Fruit fly (Drosophila melanogaster) whole organism, prepupa: Measurements from ENCODE around the gene CG10237.
A peak's percentile ranks its signal among the peaks of the same experiment; 100 is the strongest.

Source experiments
- CG10669 ChIP-seq: fragments of 200-800 bp; sonication (Bioruptor generic); optimal IDR thresholded peaks from 3 replicates; lab custom pipeline; 2018; ENCODE audit warnings: missing biosample characterization, mild to moderate bottlenecking, missing genetic modification characterization, moderate library complexity
- CG11294 ChIP-seq: fragments of 200-800 bp; sonication (Bioruptor generic); IDR thresholded peaks from 2 replicates; pipeline ENCODE4 v1.3.6; 2022; ENCODE audit warnings: missing biosample characterization, missing genetic modification characterization
- CG11762 ChIP-seq: fragments of 200-800 bp; sonication (Bioruptor generic); optimal IDR thresholded peaks from 3 replicates; lab custom pipeline; 2016; ENCODE audit warnings: missing biosample characterization, missing genetic modification characterization; ENCODE audit not compliant: insufficient read depth
- CG11902 ChIP-seq: fragments of 200-800 bp; sonication (Bioruptor generic); optimal IDR thresholded peaks from 3 replicates; lab custom pipeline; 2016; ENCODE audit warnings: missing biosample characterization, missing genetic modification characterization
- CG16779 ChIP-seq: fragments of 200-800 bp; sonication (Bioruptor generic); optimal IDR thresholded peaks from 3 replicates; lab custom pipeline; 2017; ENCODE audit warnings: missing biosample characterization, mild to moderate bottlenecking, missing genetic modification characterization
- CG3032 ChIP-seq: fragments of 200-800 bp; optimal IDR thresholded peaks from 2 replicates; lab custom pipeline; 2019; ENCODE audit warnings: missing biosample characterization, mild to moderate bottlenecking, missing genetic modification characterization, moderate library complexity
- CG32006 ChIP-seq: fragments of 200-800 bp; sonication (Bioruptor generic); optimal IDR thresholded peaks from 3 replicates; lab custom pipeline; 2017; ENCODE audit warnings: missing biosample characterization, mild to moderate bottlenecking, missing genetic modification characterization
- CG34406 ChIP-seq: fragments of 200-800 bp; sonication (Bioruptor generic); optimal IDR thresholded peaks from 3 replicates; lab custom pipeline; 2016; ENCODE audit warnings: missing biosample characterization, missing genetic modification characterization
- CG3919 ChIP-seq: fragments of 200-800 bp; sonication (Bioruptor generic); optimal IDR thresholded peaks from 3 replicates; lab custom pipeline; 2016; ENCODE audit warnings: missing biosample characterization, missing genetic modification characterization
- CG6163 ChIP-seq: fragments of 200-800 bp; sonication (Bioruptor generic); IDR thresholded peaks from 3 replicates; pipeline ENCODE4 v1.3.6; 2022; ENCODE audit warnings: missing biosample characterization, missing genetic modification characterization
- CG6792 ChIP-seq: fragments of 200-800 bp; sonication (Bioruptor generic); optimal IDR thresholded peaks from 3 replicates; lab custom pipeline; 2016; ENCODE audit warnings: missing biosample characterization, missing genetic modification characterization
- CG6854 ChIP-seq: fragments of 200-800 bp; sonication (Bioruptor generic); optimal IDR thresholded peaks from 2 replicates; lab custom pipeline; 2017; ENCODE audit warnings: missing biosample characterization, mild to moderate bottlenecking, missing genetic modification characterization
- CG7368 ChIP-seq: fragments of 200-800 bp; sonication (Bioruptor generic); optimal IDR thresholded peaks from 3 replicates; lab custom pipeline; 2016; ENCODE audit warnings: missing biosample characterization, missing genetic modification characterization
- CG8119 ChIP-seq: fragments of 200-800 bp; sonication (Bioruptor generic); IDR thresholded peaks from 3 replicates; pipeline ENCODE4 v1.3.6; 2022; ENCODE audit warnings: missing biosample characterization, missing genetic modification characterization
- CG8319 ChIP-seq: fragments of 200-800 bp; sonication (Bioruptor generic); optimal IDR thresholded peaks from 3 replicates; lab custom pipeline; 2016; ENCODE audit warnings: missing biosample characterization, missing genetic modification characterization
- Eip78C ChIP-seq: fragments of 200-800 bp; sonication (Bioruptor generic); peaks from one replicate; lab custom pipeline; 2016; ENCODE audit warnings: missing biosample characterization, missing genetic modification characterization
- Ets96B ChIP-seq: fragments of 200-800 bp; optimal IDR thresholded peaks from 2 replicates; lab custom pipeline; 2019; ENCODE audit warnings: missing biosample characterization, mild to moderate bottlenecking, missing genetic modification characterization, moderate library complexity
- Hr39 ChIP-seq: fragments of 200-800 bp; sonication (Bioruptor generic); optimal IDR thresholded peaks from 2 replicates; lab custom pipeline; 2016; ENCODE audit warnings: missing biosample characterization, missing genetic modification characterization
- Hr4 ChIP-seq: fragments of 200-800 bp; sonication (Bioruptor generic); optimal IDR thresholded peaks from 3 replicates; lab custom pipeline; 2016; ENCODE audit warnings: missing biosample characterization, missing genetic modification characterization
- Lpt ChIP-seq: fragments of 200-800 bp; sonication (Bioruptor generic); optimal IDR thresholded peaks from 3 replicates; lab custom pipeline; 2016; ENCODE audit warnings: missing biosample characterization, missing genetic modification characterization
- Met ChIP-seq: fragments of 200-800 bp; sonication (Bioruptor generic); optimal IDR thresholded peaks from 3 replicates; lab custom pipeline; 2016; ENCODE audit warnings: missing biosample characterization, missing genetic modification characterization
- Sox102F ChIP-seq: fragments of 200-800 bp; sonication (Bioruptor generic); optimal IDR thresholded peaks from 2 replicates; lab custom pipeline; 2016; ENCODE audit warnings: missing biosample characterization, mild to moderate bottlenecking, missing genetic modification characterization
- cyc ChIP-seq: fragments of 200-800 bp; sonication (Bioruptor generic); optimal IDR thresholded peaks from 3 replicates; lab custom pipeline; 2016; ENCODE audit warnings: missing biosample characterization, missing genetic modification characterization
- dsx ChIP-seq: fragments of 200-800 bp; optimal IDR thresholded peaks from 3 replicates; lab custom pipeline; 2019; ENCODE audit warnings: missing biosample characterization, mild to moderate bottlenecking, missing genetic modification characterization, moderate library complexity; ENCODE audit not compliant: poor library complexity, severe bottlenecking
- esn ChIP-seq: fragments of 200-800 bp; sonication (Bioruptor generic); optimal IDR thresholded peaks from 2 replicates; lab custom pipeline; 2016; ENCODE audit warnings: missing biosample characterization, mild to moderate bottlenecking, missing genetic modification characterization, moderate library complexity
- fd85E ChIP-seq: fragments of 200-800 bp; sonication (Bioruptor generic); optimal IDR thresholded peaks from 3 replicates; lab custom pipeline; 2016; ENCODE audit warnings: missing biosample characterization, missing genetic modification characterization
- fkh ChIP-seq: fragments of 200-800 bp; sonication (Bioruptor generic); optimal IDR thresholded peaks from 3 replicates; lab custom pipeline; 2017; ENCODE audit warnings: missing biosample characterization, mild to moderate bottlenecking, missing genetic modification characterization, moderate library complexity
- net ChIP-seq: fragments of 200-800 bp; sonication (Bioruptor generic); optimal IDR thresholded peaks from 3 replicates; lab custom pipeline; 2016; ENCODE audit warnings: missing biosample characterization, missing genetic modification characterization
- ss ChIP-seq, 2 experiments: fragments of 200-800 bp; sonication (Bioruptor generic); optimal IDR thresholded peaks; 2 replicates in 1 of 2; 3 replicates in 1 of 2; lab custom pipeline; 2017 to 2018; ENCODE audit warnings: mild to moderate bottlenecking in 2 of 2, missing biosample characterization in 2 of 2, missing genetic modification characterization in 2 of 2, moderate library complexity in 1 of 2
- svp ChIP-seq: fragments of 200-800 bp; sonication (Bioruptor generic); peaks from one replicate; lab custom pipeline; 2016; ENCODE audit warnings: missing biosample characterization, missing genetic modification characterization
- topi ChIP-seq: fragments of 200-800 bp; sonication (Bioruptor generic); optimal IDR thresholded peaks from 3 replicates; lab custom pipeline; 2016; ENCODE audit warnings: missing biosample characterization, missing genetic modification characterization
- vri ChIP-seq: fragments of 200-800 bp; sonication (Bioruptor generic); optimal IDR thresholded peaks from 3 replicates; lab custom pipeline; 2016; ENCODE audit warnings: missing biosample characterization, mild to moderate bottlenecking, missing genetic modification characterization

Gene CG10237

DNA sequence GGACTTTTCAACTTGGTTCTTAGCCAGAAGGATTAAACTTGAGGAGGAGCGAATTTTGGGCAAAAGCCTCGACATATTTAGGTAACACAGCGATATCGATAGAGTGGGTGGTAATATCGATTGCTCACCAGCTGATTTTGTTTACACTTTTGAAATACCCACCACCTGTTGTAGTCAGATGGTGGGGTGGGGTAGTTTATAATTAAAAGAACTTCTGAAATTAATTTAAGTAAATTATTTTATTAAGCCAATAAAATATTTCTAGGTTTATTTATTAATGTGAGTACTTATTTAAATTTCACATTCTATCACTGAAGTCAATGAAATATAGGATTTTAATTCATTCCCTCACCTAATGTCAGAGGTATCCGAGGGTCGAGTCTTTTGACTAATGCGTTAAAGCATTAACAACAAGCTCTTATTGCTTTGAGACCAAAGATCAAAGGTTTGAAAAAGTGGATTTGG is 47.5 kb upstream of the CG10237 start, which contains the start of the genes CG10194 and CG18094 (continued):
- TF ChIP-seq esn (GFP tag; lab: Kevin White, UChicago) (peak; percentile 78), topi (GFP tag; lab: Kevin White, UChicago) (no peak), CG3032 (tag; lab: Kevin White, UChicago) (no peak), CG10669 (no peak), CG32006 (no peak), CG16779 (tag; lab: Kevin White, UChicago) (no peak), CG34406 (GFP tag; lab: Kevin White, UChicago) (peak; percentile 57), Sox102F (GFP tag; lab: Kevin White, UChicago) (no peak), fkh (GFP tag; lab: Kevin White, UChicago) (no peak), CG6163 (GFP tag; lab: Robert Waterston, UW) (0 out of 3 replicates have a peak, but pooled peaks have one; percentile 10), ss (GFP tag; optimal IDR thresholded peaks at IDR 0.05; lab: Kevin White, UChicago) (no peak), Ets96B (tag; lab: Kevin White, UChicago) (no peak), Hr4 (peak; percentile 71), fd85E (GFP tag; lab: Kevin White, UChicago) (no peak), Eip78C (GFP tag; lab: Kevin White, UChicago) (no peak), CG7368 (GFP tag; lab: Kevin White, UChicago) (no peak), net (GFP tag; lab: Kevin White, UChicago) (no peak), CG11762 (GFP tag; lab: Kevin White, UChicago) (no peak)
- TF ChIP-seq, all 60 proteins: peak for 19

DNA sequence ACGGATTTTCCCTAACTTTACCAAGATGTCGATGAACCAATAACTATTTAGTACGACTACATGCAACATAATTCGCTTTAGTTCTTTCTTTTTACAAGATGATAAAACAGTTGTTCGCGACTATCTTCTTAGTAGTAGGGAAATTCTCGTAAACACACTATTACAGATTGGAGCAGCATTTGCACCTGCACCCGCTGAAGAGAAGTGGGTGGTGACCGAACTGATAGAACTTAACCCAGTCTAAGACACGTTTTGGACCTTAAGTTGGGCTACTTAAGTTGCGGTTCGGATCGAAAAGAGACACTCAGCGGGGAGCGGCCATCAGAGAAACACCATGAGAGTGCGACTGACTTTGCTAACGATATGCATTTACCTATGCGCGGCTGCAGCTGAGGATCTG is 44.7 kb upstream of the CG10237 start, which contains the start of gene CG13083:
CG13083 (plus strand) TSS at position 301 of the 400 bp plus-strand sequence.
- TF ChIP-seq CG8319 (GFP tag; lab: Kevin White, UChicago) (no peak), Lpt (GFP tag; lab: Kevin White, UChicago) (no peak), Met (GFP tag; lab: Kevin White, UChicago) (no peak), CG10669 (no peak), cyc (GFP tag; lab: Kevin White, UChicago) (no peak), Hr39 (no peak)

DNA sequence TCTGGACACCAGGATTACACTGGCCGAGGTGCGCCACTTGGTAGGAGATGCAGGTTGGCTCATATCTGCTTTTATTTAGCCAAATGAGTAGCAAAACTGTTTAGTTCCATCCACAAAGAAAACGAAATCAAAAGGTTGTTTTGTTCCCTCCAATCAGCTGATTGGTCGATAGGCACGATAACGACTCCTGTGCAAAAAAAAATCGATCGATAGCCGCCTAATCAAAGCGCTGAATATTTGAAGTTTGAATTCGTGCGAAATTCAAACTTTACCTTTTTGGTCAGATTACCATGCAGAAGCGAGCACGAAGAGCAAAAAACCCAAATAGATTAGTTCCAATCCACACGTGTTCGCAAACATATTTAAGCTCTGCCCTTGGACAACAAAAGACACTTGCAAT is 42.0 kb upstream of the CG10237 start, which contains the start of the genes CG10195 and CG13084:
CG10195 (minus strand) TSS at position 167 of the 400 bp plus-strand sequence.
CG13084 (plus strand) TSS at position 392 of the 400 bp plus-strand sequence.
- TF ChIP-seq ss (GFP tag; optimal IDR thresholded peaks at IDR 0.05; lab: Kevin White, UChicago) = no peak
- no peak for TF ChIP-seq CG11762 (GFP tag; lab: Kevin White, UChicago)
- TF ChIP-seq CG6854 (GFP tag; lab: Kevin White, UChicago) = no peak
- no peak for TF ChIP-seq dsx (GFP tag; lab: Kevin White, UChicago)
- no peak for TF ChIP-seq CG8119 (GFP tag; lab: Robert Waterston, UW)
- TF ChIP-seq Ets96B (tag; lab: Kevin White, UChicago) = no peak
- TF ChIP-seq vri (GFP tag; lab: Kevin White, UChicago) = no peak
- TF ChIP-seq Hr39 = no peak
- TF ChIP-seq CG3919 = no peak
- no peak for TF ChIP-seq svp (GFP tag; lab: Kevin White, UChicago)
- TF ChIP-seq fkh (GFP tag; lab: Kevin White, UChicago) = no peak
- TF ChIP-seq CG6792 (GFP tag; lab: Kevin White, UChicago) = no peak
- no peak for TF ChIP-seq CG11902 (GFP tag; lab: Kevin White, UChicago)
- no peak for TF ChIP-seq topi (GFP tag; lab: Kevin White, UChicago)
- no peak for TF ChIP-seq CG11294 (GFP tag; lab: Robert Waterston, UW)
- no peak for TF ChIP-seq Hr4
- no peak for TF ChIP-seq CG8319 (GFP tag; lab: Kevin White, UChicago)
- TF ChIP-seq CG6163 (GFP tag; lab: Robert Waterston, UW) = no peak
- no peak for TF ChIP-seq CG32006
